Worm (Caenorhabditis elegans): ENCODE data around the gene ckb-4.

DNA sequence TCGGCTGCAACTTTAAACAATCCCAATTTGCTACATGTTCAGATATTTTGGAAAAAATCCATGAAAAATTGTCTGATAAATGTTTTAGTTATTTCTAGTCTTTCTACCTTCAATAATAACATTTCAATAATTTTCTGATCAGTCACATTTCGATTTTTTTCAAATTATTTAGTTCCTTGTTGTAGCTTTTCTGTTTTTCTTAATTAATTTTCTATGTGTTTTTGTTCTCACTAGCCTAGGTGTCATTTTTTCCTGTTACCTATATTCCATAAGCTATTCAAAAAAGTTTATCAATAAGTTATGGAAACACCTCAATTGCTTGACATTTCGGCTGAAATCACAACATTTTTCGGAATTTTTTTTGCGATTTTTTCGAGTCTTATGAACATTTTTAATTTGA, 44.0 kb upstream of the ckb-4 start, which contains the start of gene srbc-23:
- TF ChIP-seq nhr-85 (tag) (no peak), pqm-1 (tag; optimal IDR thresholded peaks at IDR 0.05) (no peak), lsy-2 (tag; optimal IDR thresholded peaks at IDR 0.05) (no peak)

All from whole organism, L1 larva.